Worm (Caenorhabditis elegans): ENCODE results near the gene npr-7.

DNA sequence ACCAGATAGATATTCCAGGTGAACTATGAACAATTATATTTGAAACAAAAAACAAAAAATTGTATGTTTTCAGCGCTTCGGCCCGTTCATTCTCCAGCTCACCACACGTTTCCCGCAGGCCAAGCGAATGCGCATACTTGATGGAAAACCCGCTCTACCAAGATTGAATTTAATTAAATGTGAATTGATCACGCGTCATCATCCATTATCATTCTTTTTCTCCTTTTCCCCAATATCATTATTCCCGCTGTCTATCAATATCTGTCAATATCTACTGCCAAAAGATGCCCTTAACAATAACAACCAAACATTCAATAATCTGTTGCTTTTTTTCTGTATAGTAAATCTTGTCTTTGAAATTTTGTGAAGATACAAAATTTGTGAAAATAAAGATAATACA lies 17.2 kb upstream of the npr-7 start:
- no peak for TF ChIP-seq ceh-91 (GFP tag; IDR thresholded peaks at IDR 0.05)
- TF ChIP-seq F22D6.2 (tag; optimal IDR thresholded peaks at IDR 0.05), result no peak
- no peak for TF ChIP-seq fkh-3 (tag; optimal IDR thresholded peaks at IDR 0.05)
- no peak for TF ChIP-seq C06A6.2 (GFP tag; conservative IDR thresholded peaks at IDR 0.05)
- no peak for TF ChIP-seq ekl-4 (GFP tag; IDR thresholded peaks at IDR 0.05)
- TF ChIP-seq lsy-27 (tag; optimal IDR thresholded peaks at IDR 0.05; ENCODE audit: borderline replicate concordance, insufficient read depth), result no peak
- TF ChIP-seq ama-1 (optimal IDR thresholded peaks at IDR 0.05), result no peak
- no peak for TF ChIP-seq ama-1 (GFP tag; optimal IDR thresholded peaks at IDR 0.05)
- no peak for TF ChIP-seq atf-7 (tag; optimal IDR thresholded peaks at IDR 0.05)
- no peak for TF ChIP-seq pha-4 (tag; optimal IDR thresholded peaks at IDR 0.05)
- no peak for TF ChIP-seq xnd-1 (tag; optimal IDR thresholded peaks at IDR 0.05)
- no peak for TF ChIP-seq nhr-179 (tag; optimal IDR thresholded peaks at IDR 0.05)

All from whole organism, young adult.